Worm (Caenorhabditis elegans): ENCODE data around the gene Y38F1A.8.
"Not testable (repeated sequence)": the region's sequence is repeated elsewhere in the genome, so short reads cannot be mapped to it uniquely, and the experiment has no call there.

DNA sequence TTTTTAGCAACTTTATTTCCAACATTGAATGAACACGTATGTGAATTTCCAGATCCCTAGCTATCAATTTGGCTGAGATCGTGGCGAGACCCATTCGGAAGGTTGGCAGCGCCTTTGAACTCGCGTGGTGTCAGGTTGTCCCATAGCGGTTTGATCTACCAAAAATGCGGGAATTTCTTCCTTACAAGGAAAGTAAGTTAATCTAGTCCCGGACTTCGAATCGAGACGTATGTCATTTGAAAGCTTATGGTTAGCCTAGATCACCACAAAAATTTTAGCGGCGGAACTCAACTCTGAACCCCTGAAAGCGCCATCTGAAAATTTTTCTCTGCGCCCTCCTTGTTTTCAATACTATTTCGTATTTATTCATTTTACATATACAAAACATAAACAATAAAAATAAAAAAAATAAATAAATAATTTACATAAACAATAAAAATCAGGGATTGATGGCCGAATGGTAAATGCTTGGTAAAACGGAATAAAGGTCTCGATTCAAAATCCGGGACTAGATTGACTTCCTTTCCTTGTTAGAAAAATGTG is 31.1 kb upstream of the Y38F1A.8 start, which contains the start of gene F18A11.2:
- not testable (repeated sequence) for TF ChIP-seq him-1, W03F9.2 (tag; optimal IDR thresholded peaks at IDR 0.05)

Measured in whole organism, L4/young adult.